Fruit fly (Drosophila melanogaster) whole organism, wandering third instar larva: ENCODE data around the gene CG45079.

Experiments
- Abd-B ChIP-seq: fragments of >200 bp; optimal IDR thresholded peaks from 2 replicates; lab custom pipeline; 2017; ENCODE audit warnings: missing biosample characterization, missing genetic modification characterization
- CG32264 ChIP-seq: fragments of 200-800 bp; sonication (Bioruptor generic); optimal IDR thresholded peaks from 2 replicates; lab custom pipeline; 2016; ENCODE audit warnings: missing biosample characterization, missing genetic modification characterization
- CG9705 ChIP-seq: fragments of 200-800 bp; sonication (Bioruptor generic); optimal IDR thresholded peaks from 2 replicates; lab custom pipeline; 2018; ENCODE audit warnings: missing biosample characterization, mild to moderate bottlenecking, missing genetic modification characterization
- CrebA ChIP-seq: fragments of 200-800 bp; sonication (Bioruptor generic); optimal IDR thresholded peaks from 2 replicates; lab custom pipeline; 2016; ENCODE audit warnings: missing biosample characterization, mild to moderate bottlenecking, missing genetic modification characterization, borderline replicate concordance
- Dif ChIP-seq: fragments of 200-275, 200-300 bp; sonication (Bioruptor generic); optimal IDR thresholded peaks from 2 replicates; lab custom pipeline; 2018; ENCODE audit warnings: missing biosample characterization, missing genetic modification characterization; ENCODE audit not compliant: partially characterized antibody
- GATAd ChIP-seq: sonication (Bioruptor generic); optimal IDR thresholded peaks from 2 replicates; lab custom pipeline; 2016; ENCODE audit warnings: missing biosample characterization, missing genetic modification characterization
- HLH106 ChIP-seq: fragments of 200-800 bp; optimal IDR thresholded peaks from 3 replicates; lab custom pipeline; 2019; ENCODE audit warnings: missing biosample characterization, mild to moderate bottlenecking, missing genetic modification characterization, moderate library complexity
- Hnf4 ChIP-seq: fragments of 200-800 bp; sonication (Bioruptor generic); optimal IDR thresholded peaks from 2 replicates; lab custom pipeline; 2016; ENCODE audit warnings: missing biosample characterization, mild to moderate bottlenecking, missing genetic modification characterization
- Hr78 ChIP-seq: fragments of >200 bp; optimal IDR thresholded peaks from 2 replicates; lab custom pipeline; 2017; ENCODE audit warnings: missing biosample characterization, missing genetic modification characterization
- Jra ChIP-seq: sonication (Bioruptor generic); optimal IDR thresholded peaks from 2 replicates; lab custom pipeline; 2016; ENCODE audit warnings: missing biosample characterization, missing genetic modification characterization
- Mio ChIP-seq: sonication (Bioruptor generic); optimal IDR thresholded peaks from 2 replicates; lab custom pipeline; 2016; ENCODE audit warnings: missing biosample characterization, missing genetic modification characterization
- Myc ChIP-seq: fragments of >200 bp; optimal IDR thresholded peaks from 2 replicates; lab custom pipeline; 2017
- N ChIP-seq: fragments of >200 bp; optimal IDR thresholded peaks from 2 replicates; lab custom pipeline; 2018; ENCODE audit warnings: missing biosample characterization, missing external identifiers, missing genetic modification characterization
- OdsH ChIP-seq: fragments of 200-800 bp; sonication (Bioruptor generic); optimal IDR thresholded peaks from 2 replicates; lab custom pipeline; 2016; ENCODE audit warnings: missing biosample characterization, mild to moderate bottlenecking, missing genetic modification characterization
- Rel ChIP-seq, 2 experiments: fragments of 200-800 bp; sonication (Bioruptor generic) in 1 of 2; optimal IDR thresholded peaks; 2 replicates in 1 of 2; 3 replicates in 1 of 2; lab custom pipeline; 2016 to 2019; ENCODE audit warnings: mild to moderate bottlenecking in 2 of 2, missing biosample characterization in 2 of 2, missing genetic modification characterization in 2 of 2, moderate library complexity in 1 of 2
- Sp1 ChIP-seq: fragments of 200-800 bp; sonication (Bioruptor generic); optimal IDR thresholded peaks from 3 replicates; lab custom pipeline; 2019; ENCODE audit warnings: missing biosample characterization, mild to moderate bottlenecking, missing genetic modification characterization, moderate library complexity
- Vsx2 ChIP-seq: fragments of 200-300, 225-300 bp; sonication (Bioruptor generic); optimal IDR thresholded peaks from 2 replicates; lab custom pipeline; 2018; ENCODE audit warnings: missing biosample characterization, missing genetic modification characterization; ENCODE audit not compliant: partially characterized antibody
- dl ChIP-seq, 2 experiments: fragments of 175-275, 200-275 bp in 1 of 2; fragments of 200-275 bp in 1 of 2; sonication (Bioruptor generic); optimal IDR thresholded peaks; lab custom pipeline; 2018; ENCODE audit warnings: mild to moderate bottlenecking in 2 of 2, missing biosample characterization in 2 of 2, missing genetic modification characterization in 2 of 2, moderate library complexity in 2 of 2; ENCODE audit not compliant: partially characterized antibody in 2 of 2, insufficient read depth in 1 of 2
- dmrt93B ChIP-seq: fragments of 200-800 bp; sonication (Bioruptor generic); optimal IDR thresholded peaks from 2 replicates; lab custom pipeline; 2018; ENCODE audit warnings: missing biosample characterization, mild to moderate bottlenecking, missing genetic modification characterization
- dsf ChIP-seq: sonication (Bioruptor generic); optimal IDR thresholded peaks from 2 replicates; lab custom pipeline; 2016; ENCODE audit warnings: missing biosample characterization, missing genetic modification characterization, borderline replicate concordance
- ey ChIP-seq: fragments of 200-800 bp; sonication (Bioruptor generic); optimal IDR thresholded peaks from 2 replicates; lab custom pipeline; 2016; ENCODE audit warnings: missing biosample characterization, missing genetic modification characterization
- foxo ChIP-seq, 2 experiments: fragments of 200-800 bp; sonication (Bioruptor generic); optimal IDR thresholded peaks; 2 replicates in 1 of 2; 3 replicates in 1 of 2; lab custom pipeline; 2016 to 2017; ENCODE audit warnings: missing biosample characterization in 2 of 2, missing genetic modification characterization in 2 of 2
- fru ChIP-seq: fragments of 200-800 bp; sonication (Bioruptor generic); optimal IDR thresholded peaks from 3 replicates; lab custom pipeline; 2016; ENCODE audit warnings: missing biosample characterization, mild to moderate bottlenecking, missing genetic modification characterization
- h ChIP-seq: fragments of 200-800 bp; sonication (Bioruptor generic); optimal IDR thresholded peaks from 3 replicates; lab custom pipeline; 2016; ENCODE audit warnings: missing biosample characterization, mild to moderate bottlenecking, missing genetic modification characterization
- lola ChIP-seq: fragments of >200 bp; optimal IDR thresholded peaks from 2 replicates; lab custom pipeline; 2017; ENCODE audit warnings: missing biosample characterization, missing genetic modification characterization
- pan ChIP-seq: fragments of >200 bp; optimal IDR thresholded peaks from 2 replicates; lab custom pipeline; 2017
- psq ChIP-seq: fragments of 200-800 bp; sonication (Bioruptor generic); optimal IDR thresholded peaks from 3 replicates; lab custom pipeline; 2017; ENCODE audit warnings: missing biosample characterization, mild to moderate bottlenecking, missing genetic modification characterization, moderate library complexity
- rgr ChIP-seq: fragments of 200-800 bp; sonication (Bioruptor generic); optimal IDR thresholded peaks from 3 replicates; lab custom pipeline; 2016; ENCODE audit warnings: missing biosample characterization, mild to moderate bottlenecking, missing genetic modification characterization
- sv ChIP-seq: fragments of 200-800 bp; sonication (Bioruptor generic); optimal IDR thresholded peaks from 3 replicates; lab custom pipeline; 2016; ENCODE audit warnings: missing biosample characterization, missing genetic modification characterization
- tai ChIP-seq: sonication (Bioruptor generic); optimal IDR thresholded peaks from 2 replicates; lab custom pipeline; 2016; ENCODE audit warnings: missing biosample characterization, missing genetic modification characterization
- woc ChIP-seq: sonication (Bioruptor generic); optimal IDR thresholded peaks from 2 replicates; lab custom pipeline; 2016; ENCODE audit warnings: missing biosample characterization, mild to moderate bottlenecking, missing genetic modification characterization

The CG45079 gene

DNA sequence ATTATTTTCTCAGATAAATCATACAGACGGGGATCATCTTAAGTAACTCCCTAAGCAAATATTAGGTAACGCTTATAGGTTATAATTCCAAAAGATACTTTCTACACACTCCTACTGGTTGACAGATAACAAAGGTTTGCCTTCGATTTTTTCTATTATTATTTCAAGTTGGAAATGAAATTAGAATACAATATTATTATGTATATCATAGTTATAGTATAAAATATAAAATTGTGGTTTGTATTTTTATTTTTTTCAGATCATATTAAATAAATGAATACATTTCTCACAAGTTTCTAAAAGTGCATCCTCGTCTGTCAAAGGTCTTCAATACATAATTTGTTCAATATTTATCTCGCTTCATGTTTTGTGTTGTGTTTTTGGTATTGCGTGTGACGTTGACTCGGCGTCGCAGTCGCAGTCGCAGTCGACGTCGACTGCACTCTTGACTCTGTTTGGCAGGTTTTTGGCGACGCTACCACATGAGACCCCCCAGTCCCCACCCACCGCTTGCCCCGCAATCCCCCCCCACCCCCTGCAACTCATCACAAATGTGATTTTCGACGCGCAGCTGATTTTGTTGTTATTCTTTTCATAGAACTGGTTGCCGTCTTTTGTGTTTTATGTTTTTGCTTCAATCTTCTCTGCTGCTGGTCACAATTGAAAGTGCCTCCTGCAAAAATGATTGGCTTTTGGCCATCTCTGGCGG, 1.3 kb upstream of the CG45079 start:
- TF ChIP-seq HLH106 (tag; lab: Kevin White, UChicago) (peak; percentile 86), Abd-B (no peak), Hnf4 (GFP tag; lab: Kevin White, UChicago) (no peak), sv (GFP tag; lab: Kevin White, UChicago) (no peak), OdsH (GFP tag; lab: Kevin White, UChicago) (peak; percentile 61), dmrt93B (GFP tag; lab: Kevin White, UChicago) (peak; percentile 40), Rel (GFP tag; optimal IDR thresholded peaks at IDR 0.05; lab: Kevin White, UChicago) (no peak), Rel (tag; optimal IDR thresholded peaks at IDR 0.05; lab: Kevin White, UChicago) (peak; percentile 24), foxo (GFP tag; optimal IDR thresholded peaks at IDR 0.05; lab: Kevin White, UChicago) (peak in 1 of 2 experiments; percentile 78), ey (GFP tag; lab: Kevin White, UChicago) (peak; percentile 27), fru (peak; percentile 61), pan (lab: Kevin White, UChicago) (no peak), h (GFP tag; lab: Kevin White, UChicago) (peak; percentile 26), CG32264 (GFP tag; lab: Kevin White, UChicago) (no peak), rgr (peak; percentile 53), Mio (GFP tag; lab: Kevin White, UChicago) (no peak), CrebA (no peak), Sp1 (GFP tag; lab: Kevin White, UChicago) (peak; percentile 80), woc (GFP tag; lab: Kevin White, UChicago) (no peak), dsf (GFP tag; lab: Kevin White, UChicago) (no peak), N (GFP tag; lab: Kevin White, UChicago) (no peak), psq (peak; percentile 60)

dm6 chr3R:17125339-17126044, 1.2 kb downstream of the CG45079 start, which contains the start of gene cher:
cher (minus strand) TSS chr3R:17125389.
- TF ChIP-seq tai (GFP tag; lab: Kevin White, UChicago) (no peak), Myc (lab: Kevin White, UChicago) (peak; percentile 69), psq (no peak), Abd-B (no peak), h (GFP tag; lab: Kevin White, UChicago) (no peak), N (GFP tag; lab: Kevin White, UChicago) (no peak)

DNA sequence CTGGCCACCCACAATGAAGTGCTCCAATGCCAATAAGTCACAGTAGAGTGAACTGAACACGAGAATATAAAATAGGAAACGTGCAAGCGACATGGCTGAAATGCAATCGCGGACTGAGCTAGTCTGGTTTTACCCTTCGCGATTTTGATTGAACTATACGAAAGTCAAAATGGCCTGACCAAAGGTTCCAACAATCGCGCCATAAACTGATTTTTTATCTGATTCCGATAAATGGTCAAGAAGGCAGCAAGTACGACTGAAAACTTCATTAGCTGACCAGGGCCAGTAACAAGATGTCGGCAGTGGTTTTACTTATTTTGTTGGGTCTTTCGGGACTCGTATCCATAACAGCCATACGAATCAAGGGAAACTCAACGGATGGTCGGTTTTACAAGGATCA, 2.6 kb downstream of the CG45079 start, which contains the start of the genes CG17477 and CG31269:
Gene CG17477, minus strand, starts transcription at position 101 of the 400 bp plus-strand sequence.
Gene CG31269, plus strand, starts transcription at position 289 of the 400 bp plus-strand sequence.
- TF ChIP-seq Dif (GFP tag; lab: Kevin White, UChicago) (no peak), Hnf4 (GFP tag; lab: Kevin White, UChicago) (no peak), Hr78 (GFP tag; lab: Kevin White, UChicago) (no peak), ey (GFP tag; lab: Kevin White, UChicago) (no peak), Jra (no peak), dl (GFP tag; optimal IDR thresholded peaks at IDR 0.05; lab: Kevin White, UChicago; ENCODE audit: insufficient read depth in 1 of 2, partially characterized antibody in 2 of 2) (no peak), CG9705 (GFP tag; lab: Kevin White, UChicago) (no peak), tai (GFP tag; lab: Kevin White, UChicago) (no peak), CG32264 (GFP tag; lab: Kevin White, UChicago) (no peak), Myc (lab: Kevin White, UChicago) (no peak), dmrt93B (GFP tag; lab: Kevin White, UChicago) (no peak), Vsx2 (no peak)

- no peak for TF ChIP-seq CG32264 (GFP tag; lab: Kevin White, UChicago)
- TF ChIP-seq dl (GFP tag; optimal IDR thresholded peaks at IDR 0.05; lab: Kevin White, UChicago; ENCODE audit: insufficient read depth in 1 of 2, partially characterized antibody in 2 of 2), result no peak
- no peak for TF ChIP-seq Rel (GFP tag; optimal IDR thresholded peaks at IDR 0.05; lab: Kevin White, UChicago)
- TF ChIP-seq Rel (tag; optimal IDR thresholded peaks at IDR 0.05; lab: Kevin White, UChicago), result no peak
- TF ChIP-seq lola (GFP tag; lab: Kevin White, UChicago), result no peak
- TF ChIP-seq ey (GFP tag; lab: Kevin White, UChicago), result no peak
- no peak for TF ChIP-seq GATAd
- no peak for TF ChIP-seq Abd-B
- TF ChIP-seq dmrt93B (GFP tag; lab: Kevin White, UChicago), result no peak
- no peak for TF ChIP-seq psq
- no peak for TF ChIP-seq sv (GFP tag; lab: Kevin White, UChicago)
- no peak for TF ChIP-seq HLH106 (tag; lab: Kevin White, UChicago)
- no peak for TF ChIP-seq OdsH (GFP tag; lab: Kevin White, UChicago)
- TF ChIP-seq foxo (GFP tag; optimal IDR thresholded peaks at IDR 0.05; lab: Kevin White, UChicago), result no peak
- no peak for TF ChIP-seq dsf (GFP tag; lab: Kevin White, UChicago)
- TF ChIP-seq Dif (GFP tag; lab: Kevin White, UChicago), result no peak
- TF ChIP-seq CG9705 (GFP tag; lab: Kevin White, UChicago), result no peak
These were observed 3.6 kb downstream of the CG45079 start, which contains the start of gene CG31265 for dm6 chr3R:17127912-17128311. CG31265 (plus strand) TSS chr3R:17128212.
